Fruit fly (Drosophila melanogaster): Measurements from ENCODE around the gene CG17193.
A peak's percentile ranks its signal among the peaks of the same experiment; 100 is the strongest.

The CG17193 gene

DNA sequence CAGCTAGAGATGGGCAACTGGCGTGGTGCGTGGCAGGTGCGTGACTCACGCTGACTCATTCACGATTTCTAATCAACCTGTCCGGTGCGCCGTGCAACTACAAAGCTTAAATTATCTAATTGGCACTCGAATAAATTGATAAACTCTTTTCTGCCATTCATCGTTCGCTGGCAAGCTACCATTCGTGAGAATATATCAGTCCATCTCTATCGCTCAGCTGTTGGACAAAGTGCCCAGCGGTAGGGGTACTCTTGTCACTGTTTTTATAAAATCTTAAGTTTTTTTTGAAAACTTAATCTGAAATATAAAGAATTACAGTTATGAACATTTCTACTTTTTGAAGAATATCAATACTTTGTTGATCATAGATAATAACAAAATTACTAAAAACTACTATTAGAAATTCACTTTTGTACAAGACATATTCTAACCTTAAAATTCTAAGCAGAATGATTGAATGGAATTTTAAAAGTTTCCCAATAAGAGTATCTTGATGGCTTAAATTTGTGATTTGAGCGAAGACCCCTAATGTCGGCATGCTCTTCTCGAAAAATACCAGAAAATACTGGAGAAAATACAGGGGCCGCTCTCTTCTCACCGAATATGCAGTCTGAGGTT lies 34.6 kb downstream of the CG17193 start, which contains the start of the genes PIG-L and psidin (continued):
- TF ChIP-seq B-H1 (GFP tag; IDR thresholded peaks at IDR 0.05) (no peak), CG11504 (tag; optimal IDR thresholded peaks at IDR 0.05) (peak; percentile 80), ac (GFP tag; optimal IDR thresholded peaks at IDR 0.05) (no peak), kah (GFP tag; optimal IDR thresholded peaks at IDR 0.05) (peak; percentile 11), grn (GFP tag; optimal IDR thresholded peaks at IDR 0.05) (peak; percentile 6), gfzf (GFP tag; optimal IDR thresholded peaks at IDR 0.05) (peak; percentile 28), CG2199 (GFP tag; IDR thresholded peaks at IDR 0.05) (0 out of 3 replicates have a peak, but pooled peaks have one; percentile 47), dysf (GFP tag; IDR thresholded peaks at IDR 0.05) (peak; percentile 87), CG12155 (GFP tag; optimal IDR thresholded peaks at IDR 0.05) (peak; percentile 82), CG8765 (GFP tag; IDR thresholded peaks at IDR 0.05) (peak; percentile 58), CG10979 (tag; optimal IDR thresholded peaks at IDR 0.05) (peak; percentile 68), D (optimal IDR thresholded peaks at IDR 0.05) (no peak), D (GFP tag; optimal IDR thresholded peaks at IDR 0.05) (peak; percentile 60), CG10565 (GFP tag; optimal IDR thresholded peaks at IDR 0.05) (no peak), zf30C (GFP tag; optimal IDR thresholded peaks at IDR 0.05) (no peak), Dad (GFP tag; optimal IDR thresholded peaks at IDR 0.05) (peak; percentile 56), zfh1 (GFP tag; IDR thresholded peaks at IDR 0.05) (peak; percentile 68; the same call in 2 of the 3 replicates), CG4424 (GFP tag; optimal IDR thresholded peaks at IDR 0.05) (peak; percentile 96), CG8290 (GFP tag; optimal IDR thresholded peaks at IDR 0.05) (peak; percentile 66), CG8290 (tag; optimal IDR thresholded peaks at IDR 0.05) (no peak), sc (optimal IDR thresholded peaks at IDR 0.05) (no peak), sc (GFP tag; optimal IDR thresholded peaks at IDR 0.05) (peak; percentile 77), CG11093 (GFP tag; IDR thresholded peaks at IDR 0.05) (peak; percentile 47; the same call in 2 of the 3 replicates), Hmr (GFP tag; optimal IDR thresholded peaks at IDR 0.05) (peak; percentile 82), CG31224 (GFP tag; IDR thresholded peaks at IDR 0.05) (no peak; the same call in 1 of the 2 replicates), ab (GFP tag; optimal IDR thresholded peaks at IDR 0.05) (peak; percentile 55), trh (GFP tag; optimal IDR thresholded peaks at IDR 0.05) (peak; percentile 50), bab2 (GFP tag; optimal IDR thresholded peaks at IDR 0.05) (peak; percentile 90), Doc3 (GFP tag; IDR thresholded peaks at IDR 0.05; ENCODE audit: partially characterized antibody) (peak; percentile 97), H2.0 (GFP tag; IDR thresholded peaks at IDR 0.05) (peak; percentile 59), gt (GFP tag; IDR thresholded peaks at IDR 0.05) (peak; percentile 32), fd3F (GFP tag; optimal IDR thresholded peaks at IDR 0.05) (peak; percentile 80), CG6791 (GFP tag; IDR thresholded peaks at IDR 0.05; ENCODE audit: partially characterized antibody) (peak; percentile 93), CG3847 (GFP tag; IDR thresholded peaks at IDR 0.05) (peak; percentile 81), jumu (GFP tag; optimal IDR thresholded peaks at IDR 0.05) (peak; percentile 57), seq (GFP tag; IDR thresholded peaks at IDR 0.05) (peak; percentile 61; the same call in 1 of the 2 replicates), sr (GFP tag; IDR thresholded peaks at IDR 0.05) (0 out of 3 replicates have a peak, but pooled peaks have one; percentile 5), Taf1 (GFP tag; IDR thresholded peaks at IDR 0.05) (peak; percentile 5; the same call in 1 of the 2 replicates), hkb (optimal IDR thresholded peaks at IDR 0.05) (no peak), hkb (GFP tag; IDR thresholded peaks at IDR 0.05) (peak; percentile 61; the same call in 1 of the 2 replicates), CG4328 (GFP tag; optimal IDR thresholded peaks at IDR 0.05) (peak; percentile 45), CG17612 (GFP tag; IDR thresholded peaks at IDR 0.05) (no peak), oc (tag; optimal IDR thresholded peaks at IDR 0.05) (no peak), CG17829 (tag; optimal IDR thresholded peaks at IDR 0.05) (peak; percentile 91), wdn (GFP tag; IDR thresholded peaks at IDR 0.05) (peak; percentile 25; the same call in 1 of the 2 replicates), ken (GFP tag; IDR thresholded peaks at IDR 0.05) (peak; percentile 77), mam (GFP tag; optimal IDR thresholded peaks at IDR 0.05) (peak; percentile 79), CG10321 (GFP tag; IDR thresholded peaks at IDR 0.05) (0 out of 2 replicates have a peak, but pooled peaks have one; percentile 45), tup (GFP tag; optimal IDR thresholded peaks at IDR 0.05) (no peak), Lpt (GFP tag; optimal IDR thresholded peaks at IDR 0.05) (no peak), CG7928 (GFP tag; optimal IDR thresholded peaks at IDR 0.05) (peak; percentile 36), Fer2 (tag; optimal IDR thresholded peaks at IDR 0.05) (peak; percentile 41)

Data from whole organism, embryonic.